Worm (Caenorhabditis elegans): ENCODE measurements around the gene R10E4.3.
A peak's percentile ranks its signal among the peaks of the same experiment; 100 is the strongest.

DNA sequence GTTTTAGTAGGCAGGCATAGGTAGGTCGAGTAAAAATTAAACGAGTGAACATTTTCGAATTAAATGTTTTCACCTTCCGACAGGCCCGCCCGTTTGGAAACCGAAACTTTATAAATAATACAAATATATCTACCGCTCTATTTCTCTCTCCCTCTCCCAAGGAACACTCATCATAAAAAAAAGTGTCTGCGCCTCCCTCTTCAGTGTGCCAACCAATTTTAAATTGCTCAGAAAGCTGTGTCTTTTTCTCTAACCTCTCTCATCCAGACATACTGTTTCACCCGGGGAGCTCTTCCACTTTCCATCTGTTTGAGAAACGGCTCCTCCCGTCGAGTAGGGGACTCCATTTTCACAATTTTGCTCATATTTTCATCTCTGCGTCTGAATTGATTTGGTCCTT, 35.8 kb upstream of the R10E4.3 start:
- no peak for TF ChIP-seq elt-1 (tag; optimal IDR thresholded peaks at IDR 0.05)
- peak; percentile 78 for TF ChIP-seq lin-39 (tag; optimal IDR thresholded peaks at IDR 0.05)
- no peak for TF ChIP-seq tbx-2 (tag; optimal IDR thresholded peaks at IDR 0.05)
- no peak for TF ChIP-seq elt-3 (tag; optimal IDR thresholded peaks at IDR 0.05)
- TF ChIP-seq ceh-28 (tag; optimal IDR thresholded peaks at IDR 0.05): no peak
- no peak for TF ChIP-seq ceh-82 (tag; optimal IDR thresholded peaks at IDR 0.05)
- TF ChIP-seq ZK546.5 (tag; optimal IDR thresholded peaks at IDR 0.05): no peak
- peak; percentile 39 for TF ChIP-seq lin-15B (tag; optimal IDR thresholded peaks at IDR 0.05)
- no peak for TF ChIP-seq jun-1 (tag; optimal IDR thresholded peaks at IDR 0.05)
- no peak for TF ChIP-seq ztf-4 (tag; optimal IDR thresholded peaks at IDR 0.05)
- TF ChIP-seq ztf-11 (tag; optimal IDR thresholded peaks at IDR 0.05): no peak
- no peak for TF ChIP-seq nhr-67 (tag; optimal IDR thresholded peaks at IDR 0.05)

Data from whole organism, L3 larva.